Worm (Caenorhabditis elegans) whole organism, early embryonic: ENCODE measurements around the gene ZK470.2.

Experiments used
- aly-1 ChIP-seq: sonication (generic microtip); optimal IDR thresholded peaks from 2 replicates; lab custom pipeline; 2016; ENCODE audit warnings: missing genetic modification characterization, missing compliant biosample characterization
- ama-1 ChIP-seq: fragments of 150-350 bp; optimal IDR thresholded peaks from 2 replicates; lab custom pipeline; 2014
- ceh-36 ChIP-seq: sonication (generic microtip); optimal IDR thresholded peaks from 2 replicates; lab custom pipeline; 2016; ENCODE audit warnings: missing genetic modification characterization, inconsistent platforms, missing compliant biosample characterization
- ets-7 ChIP-seq: sonication (generic microtip); optimal IDR thresholded peaks from 2 replicates; lab custom pipeline; 2016; ENCODE audit warnings: missing genotype, missing genetic modification characterization, missing compliant biosample characterization
- flt-1 ChIP-seq: fragments of 200-800 bp; sonication (Bioruptor generic); IDR thresholded peaks from 2 replicates; pipeline ENCODE4 v1.3.6; 2022; ENCODE audit warnings: missing genetic modification characterization, missing compliant biosample characterization
- hmg-4 ChIP-seq: fragments of 200-800 bp; sonication (Bioruptor generic); optimal IDR thresholded peaks from 2 replicates; lab custom pipeline; 2018; ENCODE audit warnings: mild to moderate bottlenecking, missing genetic modification characterization, missing compliant biosample characterization
- hnd-1 ChIP-seq: sonication (generic microtip); optimal IDR thresholded peaks from 2 replicates; lab custom pipeline; 2016; ENCODE audit warnings: missing genetic modification characterization, missing compliant biosample characterization
- pes-1 ChIP-seq: fragments of 200-800 bp; sonication (Bioruptor generic); IDR thresholded peaks from 2 replicates; pipeline ENCODE4 v1.3.6; 2022; ENCODE audit warnings: missing genetic modification reagents, missing genetic modification characterization, missing compliant biosample characterization
- scrt-1 ChIP-seq: fragments of 200-800 bp; sonication (Bioruptor generic); IDR thresholded peaks from 2 replicates; pipeline ENCODE4 v1.3.6; 2022; ENCODE audit warnings: missing genetic modification characterization, missing compliant biosample characterization
- sea-1 ChIP-seq: fragments of 200-800 bp; sonication (Bioruptor generic); conservative IDR thresholded peaks from 2 replicates; pipeline ENCODE4 v1.3.6; 2022; ENCODE audit warnings: missing genetic modification characterization, missing compliant biosample characterization
- tbx-11 ChIP-seq: fragments of 200-800 bp; sonication (Bioruptor generic); IDR thresholded peaks from 2 replicates; pipeline ENCODE4 v1.3.6; 2022; ENCODE audit warnings: missing genetic modification characterization, missing compliant biosample characterization
- tbx-37 ChIP-seq: fragments of 200-800 bp; sonication (Bioruptor generic); conservative IDR thresholded peaks from 2 replicates; pipeline ENCODE4 v1.3.6; 2022; ENCODE audit warnings: missing genetic modification reagents, missing genetic modification characterization, missing compliant biosample characterization
- tra-4 ChIP-seq: sonication (generic microtip); optimal IDR thresholded peaks from 2 replicates; lab custom pipeline; 2017; ENCODE audit warnings: missing genetic modification characterization, missing compliant biosample characterization

DNA sequence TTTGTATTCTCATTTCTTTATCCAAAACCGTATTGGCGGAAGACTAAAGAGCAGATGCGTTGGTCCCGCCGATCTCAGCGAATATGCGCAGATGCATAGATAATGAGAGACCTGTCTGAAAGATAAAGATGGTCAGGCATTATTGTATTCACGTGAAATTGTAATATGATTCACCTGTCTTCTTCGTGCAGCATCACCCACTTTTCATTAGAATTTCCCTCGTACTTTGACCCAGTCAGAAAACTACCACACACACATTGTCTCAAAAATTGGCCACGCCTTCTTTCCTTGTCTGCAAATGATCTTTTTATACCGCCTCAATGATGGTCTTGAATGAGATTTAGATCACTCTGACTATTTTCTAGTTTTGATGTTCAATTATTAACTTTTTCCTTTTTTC lies 11.1 kb downstream of the ZK470.2 start:
- TF ChIP-seq hmg-4 (GFP tag; lab: Kevin White, UChicago) (no peak), aly-1 (tag; lab: Kevin White, UChicago) (no peak), ama-1 (lab: Kevin White, UChicago) (no peak), tbx-37 (GFP tag; lab: Robert Waterston, UW) (no peak), pes-1 (no peak), flt-1 (no peak), ets-7 (tag; lab: Kevin White, UChicago) (no peak), scrt-1 (GFP tag; lab: Robert Waterston, UW) (no peak), sea-1 (GFP tag; lab: Robert Waterston, UW) (no peak), tbx-11 (GFP tag; lab: Robert Waterston, UW) (no peak), tra-4 (no peak), hnd-1 (tag; lab: Kevin White, UChicago) (no peak), ceh-36 (tag; lab: Kevin White, UChicago) (no peak)
